Worm (Caenorhabditis elegans): Measurements from ENCODE around the gene cku-70.

DNA sequence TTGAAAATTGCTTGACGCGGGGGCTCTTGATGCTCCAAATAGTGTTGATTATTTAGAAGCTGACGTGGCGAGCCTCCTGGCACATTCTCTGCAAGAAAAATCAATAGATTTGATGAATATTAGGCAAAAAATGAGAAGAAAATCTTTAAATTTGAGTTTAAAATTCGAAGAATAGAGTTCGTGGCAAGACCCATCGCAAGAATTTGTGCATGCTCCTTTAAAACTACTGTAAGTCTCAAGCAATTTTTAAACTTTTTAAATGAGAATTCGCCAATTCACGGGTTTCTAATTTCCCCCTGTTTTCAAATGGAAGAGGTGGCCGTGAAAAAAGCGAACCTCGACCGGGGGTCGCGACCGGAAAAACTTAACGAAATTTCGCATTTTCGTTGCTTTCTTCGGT is 40.8 kb upstream of the cku-70 start:
- TF ChIP-seq unc-39 (tag; optimal IDR thresholded peaks at IDR 0.05) (no peak), nhr-237 (tag; optimal IDR thresholded peaks at IDR 0.05) (no peak)

Data from whole organism, mixed stage, embryonic.